Fruit fly (Drosophila melanogaster) whole organism, embryonic: ENCODE results near the gene HipHop.

Source experiments
- ATbp ChIP-seq: fragments of 200-800 bp; sonication (Bioruptor generic); optimal IDR thresholded peaks from 2 replicates; lab custom pipeline; 2017; ENCODE audit warnings: missing biosample characterization, mild to moderate bottlenecking, missing genetic modification characterization, missing genetic modification reagents
- Abd-B ChIP-seq: fragments of 200-800 bp; sonication (Bioruptor generic); optimal IDR thresholded peaks from 2 replicates; lab custom pipeline; 2018; ENCODE audit warnings: missing biosample characterization, mild to moderate bottlenecking, missing genetic modification characterization, moderate library complexity
- Bdp1 ChIP-seq: fragments of 200-800 bp; sonication (Bioruptor generic); optimal IDR thresholded peaks from 3 replicates; lab custom pipeline; 2016; ENCODE audit warnings: missing biosample characterization, missing genetic modification characterization
- Blimp-1 ChIP-seq: fragments of 200-800 bp; sonication (Bioruptor generic); optimal IDR thresholded peaks from 3 replicates; lab custom pipeline; 2018; ENCODE audit warnings: missing biosample characterization, missing genetic modification characterization, mild to moderate bottlenecking, moderate library complexity, missing genetic modification reagents
- CG10431 ChIP-seq: fragments of 200-800 bp; sonication (Bioruptor generic); optimal IDR thresholded peaks from 3 replicates; lab custom pipeline; 2018; ENCODE audit warnings: missing biosample characterization, mild to moderate bottlenecking, missing genetic modification characterization
- CG10959 ChIP-seq: fragments of 200-800 bp; sonication (Bioruptor generic); IDR thresholded peaks from 2 replicates; pipeline ENCODE4 v1.3.6; 2022; ENCODE audit warnings: missing biosample characterization, missing genetic modification characterization
- CG11093 ChIP-seq: fragments of 200-800 bp; sonication (Bioruptor generic); IDR thresholded peaks from 3 replicates; pipeline ENCODE4 v1.3.6; 2022; ENCODE audit warnings: missing biosample characterization, missing genetic modification characterization
- CG11560 ChIP-seq: fragments of 200-800 bp; sonication (Bioruptor generic); IDR thresholded peaks from 3 replicates; pipeline ENCODE4 v1.3.6; 2022; ENCODE audit warnings: missing biosample characterization, missing genetic modification characterization
- CG14710 ChIP-seq: fragments of 200-800 bp; sonication (Bioruptor generic); optimal IDR thresholded peaks from 3 replicates; lab custom pipeline; 2019; ENCODE audit warnings: missing biosample characterization, mild to moderate bottlenecking, missing genetic modification characterization, moderate library complexity
- CG16815 ChIP-seq: fragments of 200-800 bp; sonication (Bioruptor generic); optimal IDR thresholded peaks from 3 replicates; lab custom pipeline; 2017; ENCODE audit warnings: missing biosample characterization, mild to moderate bottlenecking, missing genetic modification characterization
- CG18011 ChIP-seq: fragments of 200-800 bp; sonication (Bioruptor generic); optimal IDR thresholded peaks from 2 replicates; lab custom pipeline; 2017; ENCODE audit warnings: missing biosample characterization, missing genetic modification characterization, mild to moderate bottlenecking, moderate library complexity, missing genotype
- CG2116 ChIP-seq: fragments of 200-800 bp; sonication (Bioruptor generic); optimal IDR thresholded peaks from 3 replicates; lab custom pipeline; 2018; ENCODE audit warnings: missing biosample characterization, mild to moderate bottlenecking, missing genetic modification characterization
- CG2202 ChIP-seq: fragments of 200-800 bp; sonication (Bioruptor generic); optimal IDR thresholded peaks from 2 replicates; lab custom pipeline; 2018; ENCODE audit warnings: missing biosample characterization, mild to moderate bottlenecking, missing genetic modification characterization
- CG2875 ChIP-seq: fragments of 200-800 bp; sonication (Bioruptor generic); optimal IDR thresholded peaks from 2 replicates; lab custom pipeline; 2017; ENCODE audit warnings: missing biosample characterization, mild to moderate bottlenecking, missing genetic modification characterization, missing genetic modification reagents
- CG30020 ChIP-seq: fragments of 200-800 bp; optimal IDR thresholded peaks from 2 replicates; lab custom pipeline; 2019; ENCODE audit warnings: missing biosample characterization, mild to moderate bottlenecking, missing genetic modification characterization, moderate library complexity
- CG31224 ChIP-seq: fragments of 200-800 bp; sonication (Bioruptor generic); IDR thresholded peaks from 2 replicates; pipeline ENCODE4 v1.3.6; 2022; ENCODE audit warnings: missing biosample characterization, missing genetic modification characterization
- CG31441 ChIP-seq: fragments of 200-800 bp; sonication (Bioruptor generic); IDR thresholded peaks from 2 replicates; pipeline ENCODE4 v1.3.6; 2022; ENCODE audit warnings: missing biosample characterization, missing genetic modification characterization
- CG4328 ChIP-seq: fragments of 200-800 bp; sonication (Bioruptor generic); optimal IDR thresholded peaks from 3 replicates; lab custom pipeline; 2017; ENCODE audit warnings: missing biosample characterization, missing genetic modification reagents, missing genetic modification characterization
- CG4730 ChIP-seq: fragments of 200-800 bp; sonication (Bioruptor generic); IDR thresholded peaks from 2 replicates; pipeline ENCODE4 v1.3.6; 2022; ENCODE audit warnings: missing biosample characterization, missing genetic modification characterization
- CG7786 ChIP-seq: fragments of 200-800 bp; sonication (Bioruptor generic); optimal IDR thresholded peaks from 2 replicates; lab custom pipeline; 2016; ENCODE audit warnings: missing biosample characterization, missing genetic modification characterization
- CG7839 ChIP-seq: fragments of 200-800 bp; sonication (Bioruptor generic); optimal IDR thresholded peaks from 3 replicates; lab custom pipeline; 2018; ENCODE audit warnings: missing biosample characterization, mild to moderate bottlenecking, missing genetic modification characterization, moderate library complexity
- CG8089 ChIP-seq: fragments of 200-800 bp; sonication (Bioruptor generic); optimal IDR thresholded peaks from 3 replicates; lab custom pipeline; 2016; ENCODE audit warnings: missing biosample characterization, missing genetic modification characterization
- D19B ChIP-seq: fragments of 200-800 bp; sonication (Bioruptor generic); optimal IDR thresholded peaks from 2 replicates; lab custom pipeline; 2017; ENCODE audit warnings: missing biosample characterization, mild to moderate bottlenecking, missing genetic modification characterization
- Fer2 ChIP-seq: fragments of 200-800 bp; sonication (Bioruptor generic); optimal IDR thresholded peaks from 2 replicates; lab custom pipeline; 2018; ENCODE audit warnings: missing biosample characterization, mild to moderate bottlenecking, missing genetic modification characterization, moderate library complexity
- GATAe ChIP-seq: fragments of 200-800 bp; sonication (Bioruptor generic); conservative IDR thresholded peaks from 2 replicates; pipeline ENCODE4 v1.3.6; 2022; ENCODE audit warnings: missing biosample characterization, missing genetic modification characterization
- HHEX ChIP-seq: fragments of 200-800 bp; sonication (Bioruptor generic); optimal IDR thresholded peaks from 3 replicates; lab custom pipeline; 2017; ENCODE audit warnings: missing biosample characterization, mild to moderate bottlenecking, missing genetic modification characterization, missing genetic modification reagents
- Hey ChIP-seq: fragments of 200-800 bp; sonication (Bioruptor generic); optimal IDR thresholded peaks from 3 replicates; lab custom pipeline; 2018; ENCODE audit warnings: missing biosample characterization, mild to moderate bottlenecking, missing genetic modification characterization
- Hmx ChIP-seq: fragments of 200-800 bp; sonication (Bioruptor generic); optimal IDR thresholded peaks from 2 replicates; lab custom pipeline; 2016; ENCODE audit warnings: missing biosample characterization, missing genetic modification characterization
- Mad ChIP-seq: fragments of 200-800 bp; sonication (Bioruptor generic); optimal IDR thresholded peaks from 2 replicates; lab custom pipeline; 2016; ENCODE audit warnings: missing biosample characterization, missing genetic modification characterization
- Sin3A ChIP-seq: fragments of >200 bp; optimal IDR thresholded peaks from 2 replicates; lab custom pipeline; 2018
- aop ChIP-seq: fragments of 200-800 bp; sonication (Bioruptor generic); IDR thresholded peaks from 2 replicates; pipeline ENCODE4 v1.3.6; 2022; ENCODE audit warnings: missing biosample characterization, missing genetic modification characterization
- ato ChIP-seq: fragments of 200-800 bp; sonication (Bioruptor generic); IDR thresholded peaks from 2 replicates; pipeline ENCODE4 v1.3.6; 2022; ENCODE audit warnings: missing biosample characterization, missing genetic modification characterization; ENCODE audit not compliant: partially characterized antibody
- bab2 ChIP-seq: fragments of 200-800 bp; sonication (Bioruptor generic); optimal IDR thresholded peaks from 2 replicates; lab custom pipeline; 2016; ENCODE audit warnings: missing biosample characterization, missing genetic modification characterization
- caup ChIP-seq: fragments of 200-800 bp; sonication (Bioruptor generic); optimal IDR thresholded peaks from 3 replicates; lab custom pipeline; 2017; ENCODE audit warnings: missing biosample characterization, mild to moderate bottlenecking, missing genetic modification characterization, moderate library complexity; ENCODE audit not compliant: severe bottlenecking
- chn ChIP-seq: fragments of 200-800 bp; sonication (Bioruptor generic); optimal IDR thresholded peaks from 2 replicates; lab custom pipeline; 2016; ENCODE audit warnings: missing biosample characterization, missing genetic modification characterization
- dpn ChIP-seq, 2 experiments: fragments of 200-800 bp; sonication (Bioruptor generic); optimal IDR thresholded peaks; 3 replicates each; lab custom pipeline; 2016; ENCODE audit warnings: missing biosample characterization in 2 of 2, missing genetic modification characterization in 2 of 2
- esg ChIP-seq: fragments of 200-800 bp; sonication (Bioruptor generic); conservative IDR thresholded peaks from 2 replicates; pipeline ENCODE4 v1.3.6; 2022; ENCODE audit warnings: missing biosample characterization, missing genetic modification characterization
- fru ChIP-seq: fragments of >200 bp; optimal IDR thresholded peaks from 2 replicates; lab custom pipeline; 2017
- gfzf ChIP-seq: fragments of 200-800 bp; sonication (Bioruptor generic); optimal IDR thresholded peaks from 2 replicates; lab custom pipeline; 2016; ENCODE audit warnings: missing biosample characterization, mild to moderate bottlenecking, missing genetic modification characterization, moderate library complexity
- gro ChIP-seq: fragments of 200-800 bp; sonication (Bioruptor generic); optimal IDR thresholded peaks from 2 replicates; lab custom pipeline; 2016; ENCODE audit warnings: missing biosample characterization, missing genetic modification characterization
- ham ChIP-seq: fragments of 200-800 bp; sonication (Bioruptor generic); IDR thresholded peaks from 2 replicates; pipeline ENCODE4 v1.3.6; 2022; ENCODE audit warnings: missing biosample characterization, missing genetic modification characterization
- inv ChIP-seq: fragments of 200-800 bp; sonication (Bioruptor generic); IDR thresholded peaks from 2 replicates; pipeline ENCODE4 v1.3.6; 2022; ENCODE audit warnings: missing biosample characterization, missing genetic modification characterization; ENCODE audit not compliant: partially characterized antibody
- maf-S ChIP-seq: fragments of 200-800 bp; sonication (Bioruptor generic); optimal IDR thresholded peaks from 2 replicates; lab custom pipeline; 2016; ENCODE audit warnings: missing biosample characterization, missing genetic modification characterization
- run ChIP-seq: fragments of 200-800 bp; sonication (Bioruptor generic); optimal IDR thresholded peaks from 3 replicates; lab custom pipeline; 2018; ENCODE audit warnings: missing biosample characterization, mild to moderate bottlenecking, missing genetic modification characterization
- seq ChIP-seq: fragments of 200-800 bp; sonication (Bioruptor generic); IDR thresholded peaks from 2 replicates; pipeline ENCODE4 v1.3.6; 2022; ENCODE audit warnings: missing biosample characterization, missing genetic modification characterization
- so ChIP-seq: fragments of 200-800 bp; sonication (Bioruptor generic); IDR thresholded peaks from 3 replicates; pipeline ENCODE4 v1.3.6; 2022; ENCODE audit warnings: missing biosample characterization, missing genetic modification characterization
- tna ChIP-seq: fragments of 200-800 bp; sonication (Bioruptor generic); IDR thresholded peaks from 2 replicates; pipeline ENCODE4 v1.3.6; 2022; ENCODE audit warnings: missing biosample characterization, missing genetic modification characterization; ENCODE audit not compliant: partially characterized antibody
- vfl ChIP-seq: fragments of 200-800 bp; sonication (Bioruptor generic); optimal IDR thresholded peaks from 2 replicates; lab custom pipeline; 2016; ENCODE audit warnings: missing biosample characterization, missing genetic modification characterization
- vvl ChIP-seq: fragments of 200-800 bp; sonication (Bioruptor generic); IDR thresholded peaks from 2 replicates; pipeline ENCODE4 v1.3.6; 2022; ENCODE audit warnings: missing biosample characterization, missing genetic modification characterization
- zen ChIP-seq: fragments of 200-800 bp; sonication (Bioruptor generic); optimal IDR thresholded peaks from 3 replicates; lab custom pipeline; 2018; ENCODE audit warnings: missing biosample characterization, mild to moderate bottlenecking, missing genetic modification characterization, moderate library complexity

HipHop gene

DNA sequence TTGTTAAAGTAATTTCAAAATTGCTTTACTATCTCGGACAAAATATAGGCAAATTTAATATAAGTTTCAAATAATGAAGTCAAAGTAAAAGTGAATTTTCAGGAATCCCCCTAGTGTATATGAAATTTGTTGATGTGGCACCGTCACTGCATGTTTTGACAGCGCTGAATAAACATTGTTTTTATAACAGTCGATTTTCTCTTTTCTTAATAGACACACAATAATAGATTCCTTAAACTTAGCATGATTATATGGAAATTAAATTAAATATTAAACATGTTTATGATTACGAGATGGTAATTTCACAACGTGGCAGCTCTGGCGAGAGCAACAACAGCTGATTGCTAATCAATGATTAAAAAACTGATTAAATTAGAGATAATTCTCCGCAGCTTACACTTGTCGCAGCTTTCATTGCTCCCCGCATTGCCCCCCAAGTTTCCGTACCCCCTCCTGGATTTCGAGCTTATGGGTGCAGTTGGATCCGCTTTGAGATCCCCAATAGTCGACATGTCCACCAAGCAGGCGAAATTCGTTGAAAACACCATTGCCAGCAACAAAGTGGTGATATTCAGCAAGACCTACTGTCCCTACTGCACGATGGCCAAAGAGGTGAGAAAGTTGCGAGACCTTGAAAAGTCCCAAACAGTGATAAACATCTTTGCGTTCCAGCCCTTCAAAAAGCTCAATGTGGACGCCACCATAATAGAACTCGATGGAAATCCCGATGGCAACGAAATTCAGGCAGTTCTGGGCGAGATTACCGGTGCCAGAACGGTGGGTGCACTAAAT lies 48.3 kb downstream of the HipHop start, which contains the start of gene Grx1 (continued):
- TF ChIP-seq HHEX (peak; percentile 36), GATAe (GFP tag; lab: Robert Waterston, UW) (peak; percentile 81), CG8089 (no peak), caup (GFP tag; lab: Kevin White, UChicago) (peak; percentile 47), dpn (GFP tag; optimal IDR thresholded peaks at IDR 0.05; lab: Kevin White, UChicago) (peak; percentile 49 to 59), so (GFP tag; lab: Robert Waterston, UW) (no peak), maf-S (GFP tag; lab: Kevin White, UChicago) (peak; percentile 31), Sin3A (lab: Kevin White, UChicago) (no peak), fru (lab: Kevin White, UChicago) (no peak), CG31441 (peak; percentile 61), bab2 (GFP tag; lab: Kevin White, UChicago) (peak; percentile 43), CG14710 (tag; lab: Kevin White, UChicago) (peak; percentile 60), zen (tag; lab: Kevin White, UChicago) (peak; percentile 14), ato (GFP tag; lab: Robert Waterston, UW) (no peak), Mad (peak; percentile 42), CG4328 (GFP tag; lab: Kevin White, UChicago) (peak; percentile 43), CG2875 (GFP tag; lab: Kevin White, UChicago) (no peak), CG11560 (tag; lab: Robert Waterston, UW) (no peak), CG10959 (GFP tag; lab: Robert Waterston, UW) (no peak), CG18011 (peak; percentile 39), aop (no peak), Hmx (peak; percentile 33), CG4730 (no peak), Abd-B (GFP tag; lab: Kevin White, UChicago) (no peak), vfl (GFP tag; lab: Kevin White, UChicago) (no peak), run (tag; lab: Kevin White, UChicago) (no peak), seq (no peak), CG11093 (GFP tag; lab: Robert Waterston, UW) (no peak), D19B (GFP tag; lab: Kevin White, UChicago) (no peak), ham (GFP tag; lab: Robert Waterston, UW) (no peak), CG2116 (GFP tag; lab: Kevin White, UChicago) (peak; percentile 66), ATbp (GFP tag; lab: Kevin White, UChicago) (peak; percentile 8), CG16815 (GFP tag; lab: Kevin White, UChicago) (no peak), CG2202 (peak; percentile 36), CG30020 (tag; lab: Kevin White, UChicago) (peak; percentile 61), chn (no peak), CG10431 (no peak), Bdp1 (GFP tag; lab: Kevin White, UChicago) (peak; percentile 8), gro (GFP tag; lab: Kevin White, UChicago) (no peak), gfzf (GFP tag; lab: Kevin White, UChicago) (peak; percentile 5), tna (no peak), Blimp-1 (GFP tag; lab: Kevin White, UChicago) (peak; percentile 79), CG7839 (peak; percentile 53), Hey (tag; lab: Kevin White, UChicago) (no peak), vvl (GFP tag; lab: Robert Waterston, UW) (peak; percentile 67), Fer2 (tag; lab: Kevin White, UChicago) (no peak), CG7786 (GFP tag; lab: Kevin White, UChicago) (peak; percentile 40), inv (GFP tag; lab: Robert Waterston, UW) (no peak), CG31224 (GFP tag; lab: Robert Waterston, UW) (no peak), esg (GFP tag; lab: Robert Waterston, UW) (no peak; the same call in 1 of the 2 replicates)
